Fruit fly (Drosophila melanogaster) whole organism, embryonic: ENCODE measurements around the gene wus.

ENCODE experiments used
- Atf-2 ChIP-seq: fragments of 200-800 bp; sonication (Bioruptor generic); optimal IDR thresholded peaks from 2 replicates; lab custom pipeline; 2016; ENCODE audit warnings: missing biosample characterization, missing genetic modification characterization
- B-H1 ChIP-seq: fragments of 200-800 bp; sonication (Bioruptor generic); IDR thresholded peaks from 3 replicates; pipeline ENCODE4 v1.3.6; 2022; ENCODE audit warnings: missing biosample characterization, missing genetic modification characterization
- CG11085 ChIP-seq: fragments of 200-800 bp; sonication (Bioruptor generic); IDR thresholded peaks from 2 replicates; pipeline ENCODE4 v1.3.6; 2022; ENCODE audit warnings: missing biosample characterization, missing genetic modification characterization
- CG11695 ChIP-seq: fragments of 200-800 bp; sonication (Bioruptor generic); IDR thresholded peaks from 3 replicates; pipeline ENCODE4 v1.3.6; 2022; ENCODE audit warnings: missing biosample characterization, missing genetic modification characterization
- CG12744 ChIP-seq: fragments of 200-800 bp; sonication (Bioruptor generic); optimal IDR thresholded peaks from 2 replicates; lab custom pipeline; 2016; ENCODE audit warnings: missing biosample characterization, missing genetic modification characterization
- CG13296 ChIP-seq: fragments of 200-800 bp; sonication (Bioruptor generic); optimal IDR thresholded peaks from 3 replicates; lab custom pipeline; 2018; ENCODE audit warnings: missing biosample characterization, mild to moderate bottlenecking, missing genetic modification characterization
- CG15479 ChIP-seq: fragments of 200-800 bp; sonication (Bioruptor generic); optimal IDR thresholded peaks from 3 replicates; lab custom pipeline; 2019; ENCODE audit warnings: missing biosample characterization, mild to moderate bottlenecking, missing genetic modification characterization, moderate library complexity
- CG15514 ChIP-seq: fragments of 200-800 bp; sonication (Bioruptor generic); optimal IDR thresholded peaks from 3 replicates; lab custom pipeline; 2017; ENCODE audit warnings: missing biosample characterization, missing genetic modification characterization, mild to moderate bottlenecking, moderate library complexity, missing genetic modification reagents
- CG17361 ChIP-seq: fragments of 200-800 bp; sonication (Bioruptor generic); IDR thresholded peaks from 3 replicates; pipeline ENCODE4 v1.3.6; 2022; ENCODE audit warnings: missing biosample characterization, missing genetic modification characterization
- CG18011 ChIP-seq: fragments of 200-800 bp; sonication (Bioruptor generic); optimal IDR thresholded peaks from 2 replicates; lab custom pipeline; 2017; ENCODE audit warnings: missing biosample characterization, missing genetic modification characterization, mild to moderate bottlenecking, moderate library complexity, missing genotype
- CG2678 ChIP-seq: fragments of 200-800 bp; sonication (Bioruptor generic); optimal IDR thresholded peaks from 3 replicates; lab custom pipeline; 2019; ENCODE audit warnings: missing biosample characterization, mild to moderate bottlenecking, missing genetic modification characterization, moderate library complexity
- CG32767 ChIP-seq: fragments of 200-800 bp; sonication (Bioruptor generic); IDR thresholded peaks from 2 replicates; pipeline ENCODE4 v1.3.6; 2022; ENCODE audit warnings: missing biosample characterization, missing genetic modification characterization
- CG33213 ChIP-seq: fragments of 200-800 bp; sonication (Bioruptor generic); optimal IDR thresholded peaks from 3 replicates; lab custom pipeline; 2016; ENCODE audit warnings: missing biosample characterization, missing genetic modification characterization
- CG6791 ChIP-seq: fragments of 200-800 bp; sonication (Bioruptor generic); IDR thresholded peaks from 3 replicates; pipeline ENCODE4 v1.3.6; 2022; ENCODE audit warnings: missing biosample characterization, missing genetic modification characterization; ENCODE audit not compliant: partially characterized antibody
- CG6813 ChIP-seq: fragments of 200-800 bp; sonication (Bioruptor generic); optimal IDR thresholded peaks from 2 replicates; lab custom pipeline; 2017; ENCODE audit warnings: missing biosample characterization, missing genetic modification characterization, mild to moderate bottlenecking, moderate library complexity, missing genetic modification reagents
- CG7839 ChIP-seq: fragments of 200-800 bp; sonication (Bioruptor generic); optimal IDR thresholded peaks from 3 replicates; lab custom pipeline; 2018; ENCODE audit warnings: missing biosample characterization, mild to moderate bottlenecking, missing genetic modification characterization, moderate library complexity
- CG7928 ChIP-seq: fragments of 200-800 bp; sonication (Bioruptor generic); optimal IDR thresholded peaks from 2 replicates; lab custom pipeline; 2017; ENCODE audit warnings: missing biosample characterization, mild to moderate bottlenecking, missing genetic modification characterization
- CG8089 ChIP-seq: fragments of 200-800 bp; sonication (Bioruptor generic); optimal IDR thresholded peaks from 3 replicates; lab custom pipeline; 2016; ENCODE audit warnings: missing biosample characterization, missing genetic modification characterization
- CG8765 ChIP-seq: fragments of 200-800 bp; sonication (Bioruptor generic); IDR thresholded peaks from 2 replicates; pipeline ENCODE4 v1.3.6; 2022; ENCODE audit warnings: missing biosample characterization, missing genetic modification characterization
- CG8944 ChIP-seq: fragments of 200-800 bp; sonication (Bioruptor generic); optimal IDR thresholded peaks from 3 replicates; lab custom pipeline; 2016; ENCODE audit warnings: missing biosample characterization, missing genetic modification characterization
- CG9437 ChIP-seq: fragments of 200-800 bp; sonication (Bioruptor generic); optimal IDR thresholded peaks from 2 replicates; lab custom pipeline; 2018; ENCODE audit warnings: missing biosample characterization, mild to moderate bottlenecking, missing genetic modification characterization
- Camta ChIP-seq: fragments of 200-800 bp; sonication (Bioruptor generic); optimal IDR thresholded peaks from 2 replicates; lab custom pipeline; 2016; ENCODE audit warnings: missing biosample characterization, missing genetic modification characterization
- Dad ChIP-seq: fragments of 200-800 bp; sonication (Bioruptor generic); optimal IDR thresholded peaks from 3 replicates; lab custom pipeline; 2016; ENCODE audit warnings: missing biosample characterization, missing genetic modification characterization
- Hmr ChIP-seq: fragments of 200-800 bp; sonication (Bioruptor generic); optimal IDR thresholded peaks from 3 replicates; lab custom pipeline; 2017; ENCODE audit warnings: mild to moderate bottlenecking, missing biosample characterization, missing genetic modification reagents, missing genetic modification characterization
- Hr3 ChIP-seq: fragments of 200-800 bp; sonication (Bioruptor generic); optimal IDR thresholded peaks from 3 replicates; lab custom pipeline; 2016; ENCODE audit warnings: missing biosample characterization, missing genetic modification characterization
- MTF-1 ChIP-seq: fragments of 200-800 bp; sonication (Bioruptor generic); optimal IDR thresholded peaks from 2 replicates; lab custom pipeline; 2018; ENCODE audit warnings: missing biosample characterization, mild to moderate bottlenecking, missing genetic modification characterization, borderline replicate concordance
- Mrtf ChIP-seq: fragments of 200-800 bp; sonication (Bioruptor generic); IDR thresholded peaks from 3 replicates; pipeline ENCODE4 v1.3.6; 2022; ENCODE audit warnings: missing biosample characterization, missing genetic modification characterization
- Rfx ChIP-seq: fragments of 200-800 bp; sonication (Bioruptor generic); IDR thresholded peaks from 2 replicates; pipeline ENCODE4 v1.3.6; 2022; ENCODE audit warnings: missing biosample characterization, missing genetic modification characterization
- TFAM ChIP-seq: fragments of 200-800 bp; sonication (Bioruptor generic); optimal IDR thresholded peaks from 2 replicates; lab custom pipeline; 2017; ENCODE audit warnings: missing biosample characterization, missing genetic modification characterization, inconsistent platforms
- Xbp1 ChIP-seq: fragments of 200-800 bp; sonication (Bioruptor generic); optimal IDR thresholded peaks from 3 replicates; lab custom pipeline; 2016; ENCODE audit warnings: missing biosample characterization, mild to moderate bottlenecking, missing genetic modification characterization
- chinmo ChIP-seq: fragments of 200-800 bp; sonication (Bioruptor generic); IDR thresholded peaks from 4 replicates; pipeline ENCODE4 v1.3.6; 2022; ENCODE audit warnings: missing biosample characterization, missing genetic modification characterization; ENCODE audit not compliant: partially characterized antibody
- chn ChIP-seq: fragments of 200-800 bp; sonication (Bioruptor generic); optimal IDR thresholded peaks from 2 replicates; lab custom pipeline; 2016; ENCODE audit warnings: missing biosample characterization, missing genetic modification characterization
- crp ChIP-seq, 2 experiments: fragments of 200-800 bp; sonication (Bioruptor generic); optimal IDR thresholded peaks; 2 replicates in 1 of 2; 3 replicates in 1 of 2; lab custom pipeline; 2017; ENCODE audit warnings: missing biosample characterization in 2 of 2, missing genetic modification characterization in 2 of 2, mild to moderate bottlenecking in 1 of 2, moderate library complexity in 1 of 2
- dan ChIP-seq: fragments of 200-800 bp; sonication (Bioruptor generic); IDR thresholded peaks from 2 replicates; pipeline ENCODE4 v1.3.6; 2022; ENCODE audit warnings: missing biosample characterization, missing genetic modification characterization
- danr ChIP-seq: fragments of 200-800 bp; sonication (Bioruptor generic); IDR thresholded peaks from 2 replicates; pipeline ENCODE4 v1.3.6; 2022; ENCODE audit warnings: missing biosample characterization, missing genetic modification characterization
- dmrt99B ChIP-seq: fragments of 200-800 bp; sonication (Bioruptor generic); optimal IDR thresholded peaks from 2 replicates; lab custom pipeline; 2018; ENCODE audit warnings: missing biosample characterization, mild to moderate bottlenecking, missing genetic modification characterization, moderate library complexity
- eve ChIP-seq, 2 experiments: fragments of >200 bp; optimal IDR thresholded peaks; 2 replicates each; lab custom pipeline; 2017; ENCODE audit warnings: missing biosample characterization in 2 of 2, missing genetic modification characterization in 2 of 2
- gcm ChIP-seq: fragments of 200-800 bp; sonication (Bioruptor generic); optimal IDR thresholded peaks from 2 replicates; lab custom pipeline; 2019; ENCODE audit warnings: missing biosample characterization, mild to moderate bottlenecking, missing genetic modification characterization, moderate library complexity
- gfzf ChIP-seq: fragments of 200-800 bp; sonication (Bioruptor generic); optimal IDR thresholded peaks from 2 replicates; lab custom pipeline; 2016; ENCODE audit warnings: missing biosample characterization, mild to moderate bottlenecking, missing genetic modification characterization, moderate library complexity
- mld ChIP-seq: fragments of 200-800 bp; sonication (Bioruptor generic); IDR thresholded peaks from 3 replicates; pipeline ENCODE4 v1.3.6; 2022; ENCODE audit warnings: missing biosample characterization, missing genetic modification characterization; ENCODE audit not compliant: partially characterized antibody
- nau ChIP-seq: fragments of 200-800 bp; sonication (Bioruptor generic); optimal IDR thresholded peaks from 3 replicates; lab custom pipeline; 2017; ENCODE audit warnings: missing biosample characterization, mild to moderate bottlenecking, missing genetic modification characterization, missing genetic modification reagents
- nerfin-2 ChIP-seq: fragments of 200-800 bp; sonication (Bioruptor generic); IDR thresholded peaks from 2 replicates; pipeline ENCODE4 v1.3.6; 2022; ENCODE audit warnings: missing biosample characterization, missing genetic modification characterization; ENCODE audit not compliant: partially characterized antibody
- oc ChIP-seq: fragments of 200-800 bp; sonication (Bioruptor generic); optimal IDR thresholded peaks from 2 replicates; lab custom pipeline; 2018; ENCODE audit warnings: missing biosample characterization, mild to moderate bottlenecking, missing genetic modification characterization, moderate library complexity
- org-1 ChIP-seq: fragments of 200-800 bp; sonication (Bioruptor generic); optimal IDR thresholded peaks from 2 replicates; lab custom pipeline; 2017; ENCODE audit warnings: missing biosample characterization, missing genetic modification characterization
- peb ChIP-seq: fragments of 200-800 bp; sonication (Bioruptor generic); IDR thresholded peaks from 2 replicates; pipeline ENCODE4 v1.3.6; 2022; ENCODE audit warnings: missing biosample characterization, missing genetic modification characterization
- slbo ChIP-seq: fragments of 200-800 bp; sonication (Bioruptor generic); IDR thresholded peaks from 2 replicates; pipeline ENCODE4 v1.3.6; 2022; ENCODE audit warnings: missing biosample characterization, missing genetic modification characterization
- sob ChIP-seq: fragments of 200-800 bp; sonication (Bioruptor generic); IDR thresholded peaks from 2 replicates; pipeline ENCODE4 v1.3.6; 2022; ENCODE audit warnings: missing biosample characterization, missing genetic modification characterization
- sqz ChIP-seq: fragments of 200-800 bp; sonication (Bioruptor generic); optimal IDR thresholded peaks from 3 replicates; lab custom pipeline; 2018; ENCODE audit warnings: missing biosample characterization, mild to moderate bottlenecking, missing genetic modification characterization
- unc-4 ChIP-seq: fragments of 200-800 bp; sonication (Bioruptor generic); IDR thresholded peaks from 2 replicates; pipeline ENCODE4 v1.3.6; 2022; ENCODE audit warnings: missing biosample characterization, missing genetic modification characterization; ENCODE audit not compliant: partially characterized antibody

wus gene

dm6 chrX:16917462-16917861 is 23.2 kb downstream of the wus start (continued):
- TF ChIP-seq nerfin-2 (GFP tag; lab: Robert Waterston, UW) (no peak), mld (GFP tag; lab: Robert Waterston, UW) (no peak), Camta (GFP tag; lab: Kevin White, UChicago) (no peak), CG15514 (GFP tag; lab: Kevin White, UChicago) (peak; percentile 15), CG18011 (GFP tag; lab: Kevin White, UChicago) (no peak), Rfx (GFP tag; lab: Robert Waterston, UW) (0 out of 2 replicates have a peak, but pooled peaks have one; percentile 20), gfzf (no peak), B-H1 (no peak), chinmo (GFP tag; lab: Robert Waterston, UW) (0 out of 4 replicates have a peak, but pooled peaks have one; percentile 10), CG33213 (GFP tag; lab: Kevin White, UChicago) (no peak), Hmr (GFP tag; lab: Kevin White, UChicago) (peak; percentile 9), TFAM (no peak), sob (0 out of 2 replicates have a peak, but pooled peaks have one; percentile 14), org-1 (GFP tag; lab: Kevin White, UChicago) (no peak), nau (GFP tag; lab: Kevin White, UChicago) (no peak), chn (GFP tag; lab: Kevin White, UChicago) (no peak), CG2678 (tag; lab: Kevin White, UChicago) (peak; percentile 23), gcm (no peak), Dad (GFP tag; lab: Kevin White, UChicago) (no peak), CG8944 (GFP tag; lab: Kevin White, UChicago) (no peak), CG11085 (GFP tag; lab: Robert Waterston, UW) (0 out of 2 replicates have a peak, but pooled peaks have one; percentile 25), oc (tag; lab: Kevin White, UChicago) (no peak), CG13296 (GFP tag; lab: Kevin White, UChicago) (peak; percentile 7), CG17361 (GFP tag; lab: Robert Waterston, UW) (no peak), CG9437 (GFP tag; lab: Kevin White, UChicago) (no peak), danr (peak; percentile 8; the same call in 1 of the 2 replicates), CG15479 (GFP tag; lab: Kevin White, UChicago) (no peak), dmrt99B (no peak), CG11695 (GFP tag; lab: Robert Waterston, UW) (no peak)

dm6 chrX:16912965-16913755 is 27.5 kb downstream of the wus start, which contains the start of gene CG4928:
CG4928 (plus strand) TSS chrX:16913180.
- TF ChIP-seq Hr3 = no peak
- no peak for TF ChIP-seq Mrtf (GFP tag; lab: Robert Waterston, UW)
- no peak for TF ChIP-seq CG32767 (GFP tag; lab: Robert Waterston, UW)
- TF ChIP-seq eve (GFP tag; optimal IDR thresholded peaks at IDR 0.05; lab: Kevin White, UChicago) = no peak
- no peak for TF ChIP-seq TFAM
- TF ChIP-seq CG7928 (GFP tag; lab: Kevin White, UChicago) = no peak
- TF ChIP-seq CG7839 (tag; lab: Kevin White, UChicago) = no peak
- no peak for TF ChIP-seq crp (GFP tag; optimal IDR thresholded peaks at IDR 0.05; lab: Kevin White, UChicago)
- no peak for TF ChIP-seq CG8765 (GFP tag; lab: Robert Waterston, UW)
- no peak for TF ChIP-seq CG8089 (GFP tag; lab: Kevin White, UChicago)
- no peak for TF ChIP-seq dan (GFP tag; lab: Robert Waterston, UW)
- TF ChIP-seq MTF-1 = no peak
- no peak for TF ChIP-seq unc-4 (GFP tag; lab: Robert Waterston, UW)
- no peak for TF ChIP-seq peb (GFP tag; lab: Robert Waterston, UW)
- no peak for TF ChIP-seq Xbp1 (GFP tag; lab: Kevin White, UChicago)
- TF ChIP-seq CG6813 = no peak
- TF ChIP-seq slbo (GFP tag; lab: Robert Waterston, UW) = peak; percentile 45; the same call in 1 of the 2 replicates
- TF ChIP-seq CG6791 (GFP tag; lab: Robert Waterston, UW) = no peak
- no peak for TF ChIP-seq sqz (GFP tag; lab: Kevin White, UChicago)
- TF ChIP-seq CG12744 (GFP tag; lab: Kevin White, UChicago) = no peak
- TF ChIP-seq Atf-2 (GFP tag; lab: Kevin White, UChicago) = no peak
